Worm (Caenorhabditis elegans) whole organism, early embryonic: ENCODE data around the gene stc-1.

Experiments used
- B0310.2 ChIP-seq: sonication (generic microtip); optimal IDR thresholded peaks from 2 replicates; lab custom pipeline; 2016; ENCODE audit warnings: mild to moderate bottlenecking, missing genetic modification characterization, missing compliant biosample characterization
- F13C5.2 ChIP-seq: sonication (generic microtip); optimal IDR thresholded peaks from 2 replicates; lab custom pipeline; 2017; ENCODE audit warnings: mild to moderate bottlenecking, missing genetic modification characterization, inconsistent platforms, missing compliant biosample characterization
- aly-1 ChIP-seq: sonication (generic microtip); optimal IDR thresholded peaks from 2 replicates; lab custom pipeline; 2016; ENCODE audit warnings: missing genetic modification characterization, missing compliant biosample characterization
- ama-1 ChIP-seq: fragments of 150-350 bp; optimal IDR thresholded peaks from 2 replicates; lab custom pipeline; 2014
- ceh-13 ChIP-seq: fragments of 200-800 bp; sonication (Bioruptor generic); optimal IDR thresholded peaks from 2 replicates; lab custom pipeline; 2018; ENCODE audit warnings: mild to moderate bottlenecking, missing genetic modification characterization, missing compliant biosample characterization
- ceh-36 ChIP-seq: sonication (generic microtip); optimal IDR thresholded peaks from 2 replicates; lab custom pipeline; 2016; ENCODE audit warnings: missing genetic modification characterization, inconsistent platforms, missing compliant biosample characterization
- ets-7 ChIP-seq: sonication (generic microtip); optimal IDR thresholded peaks from 2 replicates; lab custom pipeline; 2016; ENCODE audit warnings: missing genotype, missing genetic modification characterization, missing compliant biosample characterization
- flt-1 ChIP-seq: fragments of 200-800 bp; sonication (Bioruptor generic); IDR thresholded peaks from 2 replicates; pipeline ENCODE4 v1.3.6; 2022; ENCODE audit warnings: missing genetic modification characterization, missing compliant biosample characterization
- hmbx-1 ChIP-seq: sonication (generic microtip); optimal IDR thresholded peaks from 2 replicates; lab custom pipeline; 2016; ENCODE audit warnings: mild to moderate bottlenecking, missing genetic modification characterization, missing compliant biosample characterization
- hmg-4 ChIP-seq: fragments of 200-800 bp; sonication (Bioruptor generic); optimal IDR thresholded peaks from 2 replicates; lab custom pipeline; 2018; ENCODE audit warnings: mild to moderate bottlenecking, missing genetic modification characterization, missing compliant biosample characterization
- hnd-1 ChIP-seq: sonication (generic microtip); optimal IDR thresholded peaks from 2 replicates; lab custom pipeline; 2016; ENCODE audit warnings: missing genetic modification characterization, missing compliant biosample characterization
- pes-1 ChIP-seq: fragments of 200-800 bp; sonication (Bioruptor generic); IDR thresholded peaks from 2 replicates; pipeline ENCODE4 v1.3.6; 2022; ENCODE audit warnings: missing genetic modification reagents, missing genetic modification characterization, missing compliant biosample characterization
- scrt-1 ChIP-seq: fragments of 200-800 bp; sonication (Bioruptor generic); IDR thresholded peaks from 2 replicates; pipeline ENCODE4 v1.3.6; 2022; ENCODE audit warnings: missing genetic modification characterization, missing compliant biosample characterization
- sea-1 ChIP-seq: fragments of 200-800 bp; sonication (Bioruptor generic); conservative IDR thresholded peaks from 2 replicates; pipeline ENCODE4 v1.3.6; 2022; ENCODE audit warnings: missing genetic modification characterization, missing compliant biosample characterization
- tbx-11 ChIP-seq: fragments of 200-800 bp; sonication (Bioruptor generic); IDR thresholded peaks from 2 replicates; pipeline ENCODE4 v1.3.6; 2022; ENCODE audit warnings: missing genetic modification characterization, missing compliant biosample characterization
- tbx-37 ChIP-seq: fragments of 200-800 bp; sonication (Bioruptor generic); conservative IDR thresholded peaks from 2 replicates; pipeline ENCODE4 v1.3.6; 2022; ENCODE audit warnings: missing genetic modification reagents, missing genetic modification characterization, missing compliant biosample characterization
- tra-4 ChIP-seq: sonication (generic microtip); optimal IDR thresholded peaks from 2 replicates; lab custom pipeline; 2017; ENCODE audit warnings: missing genetic modification characterization, missing compliant biosample characterization

The stc-1 gene

ce11 chrII:8559188-8559587 lies 6.8 kb downstream of the stc-1 start:
- TF ChIP-seq ceh-13 (GFP tag; lab: Kevin White, UChicago), result no peak

- no peak for TF ChIP-seq ama-1
- no peak for TF ChIP-seq hmbx-1 (tag; lab: Kevin White, UChicago)
- no peak for TF ChIP-seq hmg-4
- TF ChIP-seq ceh-36, result no peak
- TF ChIP-seq aly-1 (tag; lab: Kevin White, UChicago), result no peak
- TF ChIP-seq B0310.2 (tag; lab: Kevin White, UChicago), result no peak
- TF ChIP-seq ceh-13 (GFP tag; lab: Kevin White, UChicago), result no peak
- no peak for TF ChIP-seq F13C5.2 (tag; lab: Kevin White, UChicago)
- no peak for TF ChIP-seq pes-1
- TF ChIP-seq hnd-1 (tag; lab: Kevin White, UChicago), result no peak
- no peak for TF ChIP-seq tbx-37 (GFP tag; lab: Robert Waterston, UW)
- TF ChIP-seq ets-7 (tag; lab: Kevin White, UChicago), result no peak
- no peak for TF ChIP-seq tra-4
- no peak for TF ChIP-seq flt-1 (GFP tag; lab: Robert Waterston, UW)
- no peak for TF ChIP-seq scrt-1 (GFP tag; lab: Robert Waterston, UW)
- TF ChIP-seq sea-1 (GFP tag; lab: Robert Waterston, UW), result no peak
- no peak for TF ChIP-seq tbx-11 (GFP tag; lab: Robert Waterston, UW)
These were observed 9.8 kb downstream of the stc-1 start, which contains the start of gene glb-27 for ce11 chrII:8556166-8556565. TSS of gene glb-27 (minus strand) at chrII:8556266.

ce11 chrII:8554568-8554967 lies 11.4 kb downstream of the stc-1 start:
- no peak for TF ChIP-seq tbx-37 (GFP tag; lab: Robert Waterston, UW)
- no peak for TF ChIP-seq sea-1 (GFP tag; lab: Robert Waterston, UW)
- no peak for TF ChIP-seq tra-4
- TF ChIP-seq ets-7 (tag; lab: Kevin White, UChicago), result no peak
- no peak for TF ChIP-seq pes-1
- TF ChIP-seq hnd-1 (tag; lab: Kevin White, UChicago), result no peak
- no peak for TF ChIP-seq B0310.2 (tag; lab: Kevin White, UChicago)
- TF ChIP-seq hmg-4, result no peak
- TF ChIP-seq ceh-13 (GFP tag; lab: Kevin White, UChicago), result no peak
- TF ChIP-seq tbx-11 (GFP tag; lab: Robert Waterston, UW), result no peak
- TF ChIP-seq hmbx-1 (tag; lab: Kevin White, UChicago), result no peak

- TF ChIP-seq ama-1 (no peak), ceh-13 (GFP tag; lab: Kevin White, UChicago) (no peak), B0310.2 (tag; lab: Kevin White, UChicago) (no peak)
These were observed 14.8 kb downstream of the stc-1 start for ce11 chrII:8551100-8551499.

- TF ChIP-seq ceh-36 (peak; percentile 90), flt-1 (GFP tag; lab: Robert Waterston, UW) (peak; percentile 92), tra-4 (peak; percentile 70), scrt-1 (GFP tag; lab: Robert Waterston, UW) (peak; percentile 92), aly-1 (tag; lab: Kevin White, UChicago) (peak; percentile 84), tbx-11 (GFP tag; lab: Robert Waterston, UW) (peak; percentile 91), ceh-13 (GFP tag; lab: Kevin White, UChicago) (peak; percentile 76), F13C5.2 (tag; lab: Kevin White, UChicago) (peak; percentile 86), hmg-4 (peak; percentile 93), tbx-37 (GFP tag; lab: Robert Waterston, UW) (peak; percentile 82), pes-1 (peak; percentile 90), sea-1 (GFP tag; lab: Robert Waterston, UW) (peak; percentile 85), hnd-1 (tag; lab: Kevin White, UChicago) (peak; percentile 74), ets-7 (tag; lab: Kevin White, UChicago) (peak; percentile 74), ama-1 (no peak), hmbx-1 (tag; lab: Kevin White, UChicago) (peak; percentile 77), B0310.2 (tag; lab: Kevin White, UChicago) (peak; percentile 81)
These were observed 19.0 kb downstream of the stc-1 start for ce11 chrII:8546975-8547374.

ce11 chrII:8545315-8545714 lies 20.6 kb downstream of the stc-1 start, which contains the start of gene decr-1.2:
TSS of gene decr-1.2 (plus strand) at chrII:8545615.
- no peak for TF ChIP-seq hnd-1 (tag; lab: Kevin White, UChicago)
- no peak for TF ChIP-seq sea-1 (GFP tag; lab: Robert Waterston, UW)
- no peak for TF ChIP-seq F13C5.2 (tag; lab: Kevin White, UChicago)
- TF ChIP-seq tra-4, result no peak
- TF ChIP-seq tbx-37 (GFP tag; lab: Robert Waterston, UW), result no peak
- no peak for TF ChIP-seq ets-7 (tag; lab: Kevin White, UChicago)
- no peak for TF ChIP-seq ceh-36
- TF ChIP-seq scrt-1 (GFP tag; lab: Robert Waterston, UW), result no peak
- no peak for TF ChIP-seq hmbx-1 (tag; lab: Kevin White, UChicago)
- no peak for TF ChIP-seq ama-1
- TF ChIP-seq ceh-13 (GFP tag; lab: Kevin White, UChicago), result no peak
- no peak for TF ChIP-seq pes-1
- no peak for TF ChIP-seq tbx-11 (GFP tag; lab: Robert Waterston, UW)
- TF ChIP-seq B0310.2 (tag; lab: Kevin White, UChicago), result no peak
- no peak for TF ChIP-seq aly-1 (tag; lab: Kevin White, UChicago)
- no peak for TF ChIP-seq flt-1 (GFP tag; lab: Robert Waterston, UW)
- no peak for TF ChIP-seq hmg-4

- TF ChIP-seq ceh-36 (no peak), sea-1 (GFP tag; lab: Robert Waterston, UW) (no peak), flt-1 (GFP tag; lab: Robert Waterston, UW) (no peak), hnd-1 (tag; lab: Kevin White, UChicago) (no peak), B0310.2 (tag; lab: Kevin White, UChicago) (no peak), tbx-11 (GFP tag; lab: Robert Waterston, UW) (no peak), hmbx-1 (tag; lab: Kevin White, UChicago) (no peak), ama-1 (no peak), F13C5.2 (tag; lab: Kevin White, UChicago) (no peak), ceh-13 (GFP tag; lab: Kevin White, UChicago) (no peak), tbx-37 (GFP tag; lab: Robert Waterston, UW) (no peak)
These were observed 25.5 kb downstream of the stc-1 start, which contains the start of gene pqn-73 for ce11 chrII:8540412-8540811. TSS of gene pqn-73 (plus strand) at chrII:8540712.
